Worm (Caenorhabditis elegans): Measurements from ENCODE around the gene Y73B6BL.270.

Gene Y73B6BL.270

DNA sequence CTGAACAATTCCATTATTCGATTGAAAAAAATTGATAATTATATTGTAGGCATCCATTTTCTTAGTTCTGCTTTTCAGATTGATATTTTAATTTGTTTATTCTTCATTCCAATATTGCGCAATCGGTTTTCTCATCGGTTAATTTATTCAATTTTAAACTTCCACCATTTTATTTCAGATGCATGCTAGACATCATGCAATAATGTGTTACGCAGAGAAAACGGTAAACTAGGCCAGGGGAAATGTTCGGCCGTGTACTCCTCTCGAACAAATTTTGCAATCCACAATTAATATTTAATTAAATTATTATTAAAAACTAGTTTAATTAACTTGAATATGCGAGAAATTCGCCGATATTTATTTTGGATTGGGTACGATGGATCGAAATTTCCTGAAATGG is 43.5 kb upstream of the Y73B6BL.270 start, which contains the start of gene Y73B6BL.29 (continued):
- no peak for TF ChIP-seq peb-1 (tag; optimal IDR thresholded peaks at IDR 0.05)

DNA sequence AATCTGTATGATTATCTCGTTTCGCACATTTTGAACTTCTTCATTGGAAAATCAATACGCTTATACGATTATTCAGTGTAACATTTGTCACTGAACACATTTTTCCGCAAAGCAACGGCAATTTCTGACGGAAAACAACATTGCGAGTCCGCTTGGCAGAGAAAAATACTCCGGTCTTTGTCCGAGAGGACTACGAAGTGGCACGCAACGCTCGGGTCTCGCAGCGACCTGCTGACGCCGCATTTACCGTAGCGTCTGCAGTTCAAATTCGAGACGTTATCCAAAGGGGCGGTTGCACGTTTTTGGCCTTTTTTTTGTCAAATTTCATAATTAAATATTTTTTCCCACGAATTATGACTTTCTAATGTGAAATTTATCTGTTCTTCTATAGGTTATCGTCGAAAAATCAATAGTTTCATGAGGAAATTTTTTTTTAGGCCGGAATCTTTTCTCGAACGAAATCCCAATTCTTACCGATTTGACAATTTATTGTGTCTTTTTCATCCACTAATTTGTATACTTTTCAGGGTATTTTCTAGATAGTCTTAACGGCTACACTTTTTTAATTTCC is 41.4 kb upstream of the Y73B6BL.270 start, which contains the start of gene sqd-1:
TSS of gene sqd-1 (plus strand) at position 521 of the 571 bp plus-strand sequence.
- TF ChIP-seq alr-1 (tag; optimal IDR thresholded peaks at IDR 0.05) (no peak), nhr-25 (tag; optimal IDR thresholded peaks at IDR 0.05) (peak; percentile 97), nhr-6 (tag; optimal IDR thresholded peaks at IDR 0.05) (peak; percentile 91), nhr-10 (tag; optimal IDR thresholded peaks at IDR 0.05) (peak; percentile 88), sma-9 (GFP tag; optimal IDR thresholded peaks at IDR 0.05) (peak; percentile 98), sma-9 (tag; optimal IDR thresholded peaks at IDR 0.05) (no peak), ZK546.5 (tag; optimal IDR thresholded peaks at IDR 0.05) (peak; percentile 100), skn-1 (tag; optimal IDR thresholded peaks at IDR 0.05) (peak; percentile 68), ztf-4 (tag; optimal IDR thresholded peaks at IDR 0.05) (peak; percentile 84), unc-62 (GFP tag; optimal IDR thresholded peaks at IDR 0.05) (peak; percentile 39), nhr-77 (tag; optimal IDR thresholded peaks at IDR 0.05) (peak; percentile 56), egl-27 (tag; optimal IDR thresholded peaks at IDR 0.05) (peak; percentile 91), zag-1 (tag; optimal IDR thresholded peaks at IDR 0.05) (peak; percentile 78), nhr-237 (tag; optimal IDR thresholded peaks at IDR 0.05) (peak; percentile 35), ztf-1 (GFP tag; conservative IDR thresholded peaks at IDR 0.05) (no peak), mdl-1 (tag; optimal IDR thresholded peaks at IDR 0.05) (peak; percentile 27 to 69), ceh-16 (tag; optimal IDR thresholded peaks at IDR 0.05) (peak; percentile 94), ztf-11 (tag; optimal IDR thresholded peaks at IDR 0.05) (no peak), blmp-1 (tag; optimal IDR thresholded peaks at IDR 0.05; ENCODE audit: insufficient read depth) (peak; percentile 67), nhr-129 (tag; optimal IDR thresholded peaks at IDR 0.05) (peak; percentile 89), R02D3.7 (tag; optimal IDR thresholded peaks at IDR 0.05) (peak; percentile 87), sma-3 (GFP tag; optimal IDR thresholded peaks at IDR 0.05) (peak; percentile 97), fos-1 (tag; optimal IDR thresholded peaks at IDR 0.05) (peak; percentile 85), elt-3 (tag; optimal IDR thresholded peaks at IDR 0.05) (no peak), peb-1 (tag; optimal IDR thresholded peaks at IDR 0.05) (no peak), dmd-4 (tag; optimal IDR thresholded peaks at IDR 0.05) (no peak), F13H6.1 (tag; optimal IDR thresholded peaks at IDR 0.05) (peak; percentile 95), nhr-23 (tag; optimal IDR thresholded peaks at IDR 0.05) (no peak), lin-11 (tag; optimal IDR thresholded peaks at IDR 0.05) (peak; percentile 99), ama-1 (optimal IDR thresholded peaks at IDR 0.05) (peak; percentile 60), crh-2 (tag; optimal IDR thresholded peaks at IDR 0.05) (peak; percentile 96), sem-4 (tag; optimal IDR thresholded peaks at IDR 0.05) (peak; percentile 86), gmeb-1 (tag; optimal IDR thresholded peaks at IDR 0.05) (peak; percentile 95), ceh-82 (tag; optimal IDR thresholded peaks at IDR 0.05) (peak; percentile 91), Y55F3AM.14 (GFP tag; optimal IDR thresholded peaks at IDR 0.05) (peak; percentile 84), mbf-1 (tag; optimal IDR thresholded peaks at IDR 0.05) (no peak), aly-2 (tag; optimal IDR thresholded peaks at IDR 0.05) (no peak), mab-5 (tag; optimal IDR thresholded peaks at IDR 0.05) (peak; percentile 88), nhr-12 (tag; optimal IDR thresholded peaks at IDR 0.05) (no peak), lsy-2 (tag; optimal IDR thresholded peaks at IDR 0.05) (peak; percentile 98 to 99), snpc-4 (tag; optimal IDR thresholded peaks at IDR 0.05) (peak; percentile 84), unc-39 (tag; optimal IDR thresholded peaks at IDR 0.05) (no peak), nhr-11 (tag; optimal IDR thresholded peaks at IDR 0.05) (no peak), elt-1 (tag; optimal IDR thresholded peaks at IDR 0.05) (no peak), C34F6.9 (tag; optimal IDR thresholded peaks at IDR 0.05) (peak; percentile 95), nhr-21 (tag; optimal IDR thresholded peaks at IDR 0.05) (peak; percentile 97), unc-55 (GFP tag; optimal IDR thresholded peaks at IDR 0.05) (peak; percentile 98), lin-39 (tag; optimal IDR thresholded peaks at IDR 0.05) (no peak), lin-13 (GFP tag; optimal IDR thresholded peaks at IDR 0.05) (peak; percentile 96)

Measured in whole organism, L2 larva.